Worm (Caenorhabditis elegans): ENCODE data around the gene lgc-22.

lgc-22 gene

DNA sequence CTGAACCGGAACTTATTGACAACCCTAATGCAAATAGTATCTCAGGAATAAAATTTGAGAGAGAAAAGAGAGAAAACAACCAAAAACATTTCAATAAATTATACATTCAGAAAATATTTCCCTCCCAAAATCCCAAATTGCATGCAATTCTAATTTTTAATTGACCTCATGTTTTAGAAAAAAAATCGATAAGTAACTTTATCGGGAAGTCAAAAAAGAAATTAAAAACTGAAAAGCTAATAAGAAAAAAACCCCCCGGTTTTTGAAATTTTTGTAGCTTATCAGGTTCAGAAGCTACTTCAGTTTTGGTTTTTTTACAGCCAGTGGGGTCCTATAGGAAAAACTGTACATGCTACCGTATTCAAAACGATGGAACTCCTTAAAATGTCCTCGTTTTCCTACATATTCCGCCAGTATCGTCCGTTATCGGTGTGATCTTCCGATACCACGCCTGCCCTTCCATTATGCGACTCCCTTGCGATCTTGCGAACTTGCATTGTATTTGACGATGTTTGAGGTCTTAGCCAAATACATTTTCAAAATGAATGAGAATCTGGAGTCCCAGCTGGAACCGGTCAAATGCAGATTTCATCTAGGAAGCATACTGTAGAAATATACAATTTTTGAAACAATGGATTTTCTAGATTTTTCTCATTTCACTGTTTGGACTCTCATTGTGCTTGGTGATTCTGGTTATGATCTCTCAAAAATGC, 35.2 kb downstream of the lgc-22 start, which contains the start of the genes W03B1.3 and oac-51:
TSS of gene W03B1.3 (minus strand) at position 101 of the 713 bp plus-strand sequence.
TSS of gene oac-51 (plus strand) at position 663 of the 713 bp plus-strand sequence.
- no peak for TF ChIP-seq spr-1 (tag; optimal IDR thresholded peaks at IDR 0.05)
- peak; percentile 6 for TF ChIP-seq aha-1 (tag)

- TF ChIP-seq lin-13 (GFP tag; optimal IDR thresholded peaks at IDR 0.05) (no peak), ZK337.2 (GFP tag; IDR thresholded peaks at IDR 0.05) (no peak), tra-1 (GFP tag; IDR thresholded peaks at IDR 0.05) (no peak), ceh-32 (tag; optimal IDR thresholded peaks at IDR 0.05; ENCODE audit: poor library complexity) (no peak), ceh-20 (GFP tag; IDR thresholded peaks at IDR 0.05) (no peak), nhr-28 (tag; optimal IDR thresholded peaks at IDR 0.05) (no peak), ceh-28 (tag; optimal IDR thresholded peaks at IDR 0.05) (no peak), F26F4.8 (GFP tag; conservative IDR thresholded peaks at IDR 0.05) (no peak), zfp-2 (tag; optimal IDR thresholded peaks at IDR 0.05) (no peak), mdl-1 (tag; optimal IDR thresholded peaks at IDR 0.05) (no peak), nhr-42 (GFP tag; IDR thresholded peaks at IDR 0.05) (no peak), ceh-44 (GFP tag; IDR thresholded peaks at IDR 0.05) (no peak), dmd-6 (GFP tag; IDR thresholded peaks at IDR 0.05) (no peak)
These were observed 37.1 kb downstream of the lgc-22 start for ce11 chrIV:4338217-4338616.

DNA sequence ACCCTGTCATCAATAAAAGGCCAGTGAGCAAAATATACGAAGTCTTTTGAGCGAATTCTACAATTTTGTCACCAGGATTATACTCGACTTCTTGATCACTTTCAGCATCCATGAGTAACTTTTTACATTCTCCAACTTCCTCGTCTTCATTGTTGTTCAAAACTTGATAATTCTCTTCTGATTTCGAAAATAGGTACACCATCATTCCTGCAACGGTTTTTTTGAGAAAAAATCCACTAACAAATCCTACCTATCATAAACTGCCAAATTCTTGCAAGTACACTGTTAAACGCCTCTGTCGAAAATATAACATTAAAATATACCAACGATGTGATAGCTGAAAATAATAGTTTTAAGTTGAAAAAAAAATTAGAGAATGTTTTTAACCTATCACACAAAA, 43.7 kb downstream of the lgc-22 start:
- TF ChIP-seq aha-1 (tag) (peak; percentile 83), mep-1 (tag; optimal IDR thresholded peaks at IDR 0.05) (no peak)

DNA sequence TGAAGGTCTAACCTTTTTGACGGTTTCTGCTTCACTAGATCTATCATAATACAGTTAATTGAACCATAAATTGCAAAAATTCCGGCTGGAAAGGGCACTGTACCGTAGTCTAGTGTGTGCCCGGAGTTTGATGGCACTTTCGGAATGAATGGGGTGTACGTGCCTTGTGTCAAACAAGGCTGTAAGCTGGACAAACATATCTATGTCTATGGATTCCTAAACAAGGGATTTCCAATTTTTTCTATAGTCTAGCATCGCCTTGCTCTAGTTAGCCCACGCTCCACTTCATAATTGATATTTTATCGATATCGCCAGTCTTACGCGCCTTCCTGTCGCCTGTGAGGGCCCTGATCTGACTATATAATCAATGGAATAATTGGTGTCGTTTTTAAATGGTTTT, 45.4 kb downstream of the lgc-22 start, which contains the start of gene oac-52:
TSS of gene oac-52 (minus strand) at position 101 of the 400 bp plus-strand sequence.
- TF ChIP-seq F37D6.2 (tag; optimal IDR thresholded peaks at IDR 0.05) (no peak), dmd-6 (GFP tag; IDR thresholded peaks at IDR 0.05) (no peak), unc-39 (tag; optimal IDR thresholded peaks at IDR 0.05) (no peak), cey-2 (tag; optimal IDR thresholded peaks at IDR 0.05; ENCODE audit: borderline replicate concordance, insufficient read depth) (no peak)

DNA sequence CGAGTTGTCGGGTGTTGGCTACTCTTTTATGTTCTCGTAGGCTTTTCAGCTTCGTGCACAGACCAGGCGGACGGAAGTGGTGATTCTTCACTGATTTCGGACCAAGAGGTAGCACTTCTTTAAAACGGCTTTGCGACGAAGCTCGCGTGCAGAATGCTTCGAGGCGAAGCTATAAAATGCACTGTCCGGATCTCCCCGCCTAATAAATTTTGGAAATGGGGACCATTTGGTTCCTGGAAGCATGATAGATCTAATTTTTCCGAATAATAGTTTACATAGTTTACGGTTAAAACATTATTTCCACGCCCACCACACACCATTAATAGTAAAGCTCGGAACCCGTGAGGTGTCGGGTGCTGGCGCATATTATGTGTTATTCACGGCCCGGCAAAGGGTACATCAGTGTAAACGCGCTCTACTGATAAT, 46.5 kb downstream of the lgc-22 start:
- TF ChIP-seq ctbp-1 (GFP tag; IDR thresholded peaks at IDR 0.05) (no peak), mxl-3 (GFP tag; optimal IDR thresholded peaks at IDR 0.05) (no peak), Y5F2A.4 (GFP tag; optimal IDR thresholded peaks at IDR 0.05) (no peak), R02D3.7 (tag; optimal IDR thresholded peaks at IDR 0.05) (no peak), mdt-29 (GFP tag; IDR thresholded peaks at IDR 0.05) (0 out of 2 replicates have a peak, but pooled peaks have one; percentile 24), pha-4 (GFP tag; IDR thresholded peaks at IDR 0.05) (0 out of 2 replicates have a peak, but pooled peaks have one; percentile 10), pha-4 (tag; optimal IDR thresholded peaks at IDR 0.05) (no peak), lin-1 (GFP tag; IDR thresholded peaks at IDR 0.05) (peak; percentile 21; the same call in 1 of the 2 replicates), daf-19 (GFP tag; conservative IDR thresholded peaks at IDR 0.05) (no peak), dmd-8 (GFP tag; IDR thresholded peaks at IDR 0.05) (0 out of 2 replicates have a peak, but pooled peaks have one; percentile 5), nhr-25 (tag; optimal IDR thresholded peaks at IDR 0.05; ENCODE audit: borderline replicate concordance, insufficient read depth) (no peak), snpc-4 (tag; optimal IDR thresholded peaks at IDR 0.05) (peak; percentile 61), hlh-30 (tag; optimal IDR thresholded peaks at IDR 0.05; ENCODE audit: insufficient read depth) (no peak), zag-1 (tag; optimal IDR thresholded peaks at IDR 0.05) (no peak), nhr-237 (tag; optimal IDR thresholded peaks at IDR 0.05) (no peak), egl-27 (tag; optimal IDR thresholded peaks at IDR 0.05) (no peak), attf-4 (tag; optimal IDR thresholded peaks at IDR 0.05) (no peak), ama-1 (optimal IDR thresholded peaks at IDR 0.05) (peak; percentile 62), ceh-32 (tag; optimal IDR thresholded peaks at IDR 0.05; ENCODE audit: poor library complexity) (no peak), Y75B8A.6 (GFP tag; IDR thresholded peaks at IDR 0.05) (no peak), daf-16 (GFP tag; optimal IDR thresholded peaks at IDR 0.05) (no peak), daf-16 (tag; optimal IDR thresholded peaks at IDR 0.05) (peak; percentile 15), unc-130 (GFP tag; optimal IDR thresholded peaks at IDR 0.05) (peak; percentile 13), lin-39 (tag; optimal IDR thresholded peaks at IDR 0.05) (no peak), daf-8 (GFP tag; IDR thresholded peaks at IDR 0.05) (no peak), php-3 (GFP tag; IDR thresholded peaks at IDR 0.05) (0 out of 2 replicates have a peak, but pooled peaks have one; percentile 22)
